Fruit fly (Drosophila melanogaster) whole organism, pupa: ENCODE measurements around the gene KLHL18.

ENCODE experiments used
- CG13204 ChIP-seq: fragments of 200-800 bp; sonication (Bioruptor generic); optimal IDR thresholded peaks from 2 replicates; lab custom pipeline; 2018; ENCODE audit warnings: missing biosample characterization, mild to moderate bottlenecking, missing genetic modification characterization, moderate library complexity
- CG14655 ChIP-seq: fragments of 200-800 bp; sonication (Bioruptor generic); optimal IDR thresholded peaks from 3 replicates; lab custom pipeline; 2017; ENCODE audit warnings: mild to moderate bottlenecking, missing biosample characterization, missing genetic modification reagents, missing genetic modification characterization
- CG15710 ChIP-seq: fragments of 200-800 bp; sonication (Bioruptor generic); optimal IDR thresholded peaks from 2 replicates; lab custom pipeline; 2018; ENCODE audit warnings: missing biosample characterization, mild to moderate bottlenecking, missing genetic modification characterization, moderate library complexity
- CG32121 ChIP-seq: fragments of 200-800 bp; sonication (Bioruptor generic); IDR thresholded peaks from 2 replicates; pipeline ENCODE4 v1.3.6; 2022; ENCODE audit warnings: missing biosample characterization, missing genetic modification characterization
- CG4496 ChIP-seq: fragments of 200-800 bp; sonication (Bioruptor generic); IDR thresholded peaks from 3 replicates; pipeline ENCODE4 v1.3.6; 2022; ENCODE audit warnings: missing biosample characterization, missing genetic modification characterization
- CG8159 ChIP-seq: fragments of 200-800 bp; sonication (Bioruptor generic); optimal IDR thresholded peaks from 3 replicates; lab custom pipeline; 2018; ENCODE audit warnings: missing biosample characterization, mild to moderate bottlenecking, missing genetic modification characterization, moderate library complexity
- CG8301 ChIP-seq: fragments of 200-800 bp; sonication (Bioruptor generic); optimal IDR thresholded peaks from 2 replicates; lab custom pipeline; 2018; ENCODE audit warnings: missing biosample characterization, mild to moderate bottlenecking, missing genetic modification characterization
- EcR ChIP-seq: fragments of 200-800 bp; sonication (Bioruptor generic); optimal IDR thresholded peaks from 3 replicates; lab custom pipeline; 2019; ENCODE audit warnings: missing biosample characterization, missing genetic modification characterization, mild to moderate bottlenecking, moderate library complexity, missing genetic modification reagents
- rn ChIP-seq: fragments of 200-800 bp; sonication (Bioruptor generic); IDR thresholded peaks from 2 replicates; pipeline ENCODE4 v1.3.6; 2022; ENCODE audit warnings: missing biosample characterization, missing genetic modification characterization

dm6 chr3R:11982547-11982946, 27.7 kb downstream of the KLHL18 start:
- TF ChIP-seq rn (GFP tag; lab: Robert Waterston, UW) (no peak), EcR (GFP tag; lab: Kevin White, UChicago) (no peak), CG15710 (tag; lab: Kevin White, UChicago) (no peak), CG13204 (GFP tag; lab: Kevin White, UChicago) (no peak), CG8159 (tag; lab: Kevin White, UChicago) (no peak), CG14655 (GFP tag; lab: Kevin White, UChicago) (no peak), CG4496 (GFP tag; lab: Robert Waterston, UW) (no peak), CG32121 (GFP tag; lab: Robert Waterston, UW) (no peak), CG8301 (tag; lab: Kevin White, UChicago) (no peak)
